Worm (Caenorhabditis elegans) whole organism, L4 larva: ENCODE measurements around the gene sri-31.
A peak's percentile ranks its signal among the peaks of the same experiment; 100 is the strongest.

Experiments
- F49E8.2 ChIP-seq: sonication (generic microtip); optimal IDR thresholded peaks from 2 replicates; lab custom pipeline; 2016; ENCODE audit warnings: missing compliant biosample characterization, mild to moderate bottlenecking, missing genetic modification characterization, borderline replicate concordance
- R02D3.7 ChIP-seq: fragments of 150-350 bp; sonication (generic microtip); optimal IDR thresholded peaks from 3 replicates; lab custom pipeline; 2014; ENCODE audit warnings: missing biosample characterization, missing genetic modification characterization
- Y48G9A.11 ChIP-seq: fragments of 200-800 bp; sonication (Bioruptor generic); IDR thresholded peaks from 2 replicates; pipeline ENCODE4 v1.3.6; 2022; ENCODE audit warnings: missing genetic modification reagents, missing genetic modification characterization, missing compliant biosample characterization
- Y5F2A.4 ChIP-seq: fragments of 200-800 bp; sonication (Bioruptor generic); optimal IDR thresholded peaks from 2 replicates; lab custom pipeline; 2018; ENCODE audit warnings: mild to moderate bottlenecking, missing genetic modification characterization, missing compliant biosample characterization
- ZK337.2 ChIP-seq: fragments of 200-800 bp; sonication (Bioruptor generic); IDR thresholded peaks from 2 replicates; pipeline ENCODE4 v1.3.6; 2022; ENCODE audit warnings: missing genetic modification reagents, missing genetic modification characterization, missing compliant biosample characterization
- ZK546.5 ChIP-seq, 2 experiments: sonication (generic microtip); optimal IDR thresholded peaks; 2 replicates each; lab custom pipeline; 2017; ENCODE audit warnings: missing biosample characterization in 2 of 2, missing genetic modification characterization in 2 of 2
- aha-1 ChIP-seq: fragments of 150-350 bp; peaks from one replicate; lab custom pipeline; 2014; ENCODE audit warnings: missing biosample characterization, missing genetic modification characterization
- ama-1 ChIP-seq: fragments of 150-350 bp; optimal IDR thresholded peaks from 2 replicates; lab custom pipeline; 2014; ENCODE audit warnings: inconsistent platforms, mixed read lengths
- attf-4 ChIP-seq: sonication (generic microtip); optimal IDR thresholded peaks from 3 replicates; lab custom pipeline; 2017; ENCODE audit warnings: missing biosample characterization, missing genetic modification characterization
- ceh-44 ChIP-seq: fragments of 200-800 bp; sonication (Bioruptor generic); IDR thresholded peaks from 2 replicates; pipeline ENCODE4 v1.3.6; 2022; ENCODE audit warnings: missing genetic modification reagents, missing genetic modification characterization, missing compliant biosample characterization
- ces-1 ChIP-seq: fragments of 150-350 bp; sonication (generic microtip); optimal IDR thresholded peaks from 4 replicates; lab custom pipeline; 2014; ENCODE audit warnings: missing biosample characterization, missing genetic modification reagents, missing genetic modification characterization
- ctbp-1 ChIP-seq: fragments of 200-800 bp; sonication (Bioruptor generic); IDR thresholded peaks from 2 replicates; pipeline ENCODE4 v1.3.6; 2022; ENCODE audit warnings: missing genetic modification reagents, missing genetic modification characterization, missing compliant biosample characterization
- daf-16 ChIP-seq, 3 experiments: sonication (generic microtip); optimal IDR thresholded peaks; 2 replicates each; lab custom pipeline; 2016 to 2017; ENCODE audit warnings: missing genetic modification characterization in 3 of 3, missing genetic modification reagents in 3 of 3, mild to moderate bottlenecking in 2 of 3, missing compliant biosample characterization in 2 of 3, missing biosample characterization in 1 of 3, moderate library complexity in 1 of 3
- dmd-6 ChIP-seq: fragments of 200-800 bp; sonication (Bioruptor generic); IDR thresholded peaks from 2 replicates; pipeline ENCODE4 v1.3.6; 2022; ENCODE audit warnings: missing genetic modification reagents, missing genetic modification characterization, missing compliant biosample characterization
- dmd-8 ChIP-seq: fragments of 200-800 bp; sonication (Bioruptor generic); IDR thresholded peaks from 2 replicates; pipeline ENCODE4 v1.3.6; 2022; ENCODE audit warnings: missing genetic modification characterization, missing compliant biosample characterization
- egl-27 ChIP-seq: sonication (generic microtip); optimal IDR thresholded peaks from 3 replicates; lab custom pipeline; 2017; ENCODE audit warnings: missing biosample characterization, missing genetic modification reagents, missing genetic modification characterization
- egl-43 ChIP-seq: fragments of 200-800 bp; sonication (Bioruptor generic); IDR thresholded peaks from 2 replicates; pipeline ENCODE4 v1.3.6; 2022; ENCODE audit warnings: missing genetic modification reagents, missing genetic modification characterization, missing compliant biosample characterization
- gei-8 ChIP-seq: fragments of 200-800 bp; sonication (Bioruptor generic); optimal IDR thresholded peaks from 2 replicates; lab custom pipeline; 2018; ENCODE audit warnings: mild to moderate bottlenecking, missing genetic modification characterization, missing compliant biosample characterization
- hif-1 ChIP-seq, 2 experiments: sonication (generic microtip); optimal IDR thresholded peaks; 2 replicates each; lab custom pipeline; 2016 to 2017; ENCODE audit warnings: missing compliant biosample characterization in 2 of 2, missing genetic modification characterization in 2 of 2, missing genetic modification reagents in 2 of 2, missing genotype in 2 of 2, mild to moderate bottlenecking in 1 of 2
- hlh-11 ChIP-seq: fragments of 200-800 bp; sonication (Bioruptor generic); optimal IDR thresholded peaks from 2 replicates; lab custom pipeline; 2018; ENCODE audit warnings: mild to moderate bottlenecking, missing genetic modification characterization, missing compliant biosample characterization
- jun-1 ChIP-seq: fragments of 150-350 bp; optimal IDR thresholded peaks from 2 replicates; lab custom pipeline; 2014; ENCODE audit warnings: missing biosample characterization, missing genetic modification reagents, missing genetic modification characterization
- lim-7 ChIP-seq: fragments of 200-800 bp; sonication (Bioruptor generic); IDR thresholded peaks from 2 replicates; pipeline ENCODE4 v1.3.6; 2022; ENCODE audit warnings: missing genetic modification characterization, missing compliant biosample characterization
- lin-13 ChIP-seq: fragments of 150-350 bp; optimal IDR thresholded peaks from 2 replicates; lab custom pipeline; 2014; ENCODE audit warnings: missing biosample characterization, missing genetic modification reagents, missing genetic modification characterization
- lin-29 ChIP-seq: fragments of 200-800 bp; sonication (Bioruptor generic); IDR thresholded peaks from 2 replicates; pipeline ENCODE4 v1.3.6; 2022; ENCODE audit warnings: missing genetic modification reagents, missing genetic modification characterization, missing compliant biosample characterization
- lin-38 ChIP-seq: fragments of 200-800 bp; sonication (Bioruptor generic); IDR thresholded peaks from 2 replicates; pipeline ENCODE4 v1.3.6; 2022; ENCODE audit warnings: missing genetic modification reagents, missing genetic modification characterization, missing compliant biosample characterization
- lin-39 ChIP-seq: fragments of 150-350 bp; optimal IDR thresholded peaks from 2 replicates; lab custom pipeline; 2014; ENCODE audit warnings: missing biosample characterization, missing genetic modification reagents, missing genetic modification characterization
- madf-5 ChIP-seq, 2 experiments: fragments of 200-800 bp; sonication (Bioruptor generic); IDR thresholded peaks; 2 replicates each; pipeline ENCODE4 v1.3.6; 2022; ENCODE audit warnings: missing compliant biosample characterization in 2 of 2, missing genetic modification characterization in 2 of 2
- mdt-29 ChIP-seq: fragments of 200-800 bp; sonication (Bioruptor generic); IDR thresholded peaks from 2 replicates; pipeline ENCODE4 v1.3.6; 2022; ENCODE audit warnings: missing genetic modification reagents, missing genetic modification characterization, missing compliant biosample characterization
- mes-2 ChIP-seq: sonication (generic microtip); optimal IDR thresholded peaks from 2 replicates; lab custom pipeline; 2016; ENCODE audit warnings: missing genotype, mild to moderate bottlenecking, missing genetic modification characterization, missing compliant biosample characterization; ENCODE audit not compliant: poor library complexity, severe bottlenecking
- nhr-10 ChIP-seq: fragments of 150-350 bp; optimal IDR thresholded peaks from 2 replicates; lab custom pipeline; 2014; ENCODE audit warnings: missing biosample characterization, missing genetic modification characterization
- nhr-28 ChIP-seq: fragments of 150-350 bp; optimal IDR thresholded peaks from 2 replicates; lab custom pipeline; 2014; ENCODE audit warnings: missing biosample characterization, missing genetic modification characterization
- nhr-41 ChIP-seq: fragments of 200-800 bp; sonication (Bioruptor generic); IDR thresholded peaks from 2 replicates; pipeline ENCODE4 v1.3.6; 2022; ENCODE audit warnings: missing genetic modification reagents, missing genetic modification characterization, missing compliant biosample characterization
- nhr-42 ChIP-seq: fragments of 200-800 bp; sonication (Bioruptor generic); IDR thresholded peaks from 2 replicates; pipeline ENCODE4 v1.3.6; 2022; ENCODE audit warnings: missing genetic modification characterization, missing compliant biosample characterization
- nhr-6 ChIP-seq: fragments of 150-350 bp; optimal IDR thresholded peaks from 2 replicates; lab custom pipeline; 2014; ENCODE audit warnings: missing biosample characterization, missing genetic modification characterization
- nhr-77 ChIP-seq: fragments of 150-350 bp; optimal IDR thresholded peaks from 2 replicates; lab custom pipeline; 2014; ENCODE audit warnings: missing biosample characterization, missing genetic modification characterization
- pha-4 ChIP-seq, 2 experiments: fragments of 150-350 bp in 1 of 2; fragments of 200-800 bp in 1 of 2; sonication (Bioruptor generic) in 1 of 2; IDR thresholded peaks in 1 of 2; optimal IDR thresholded peaks in 1 of 2; 2 replicates each; pipeline versions ENCODE4 v1.3.6 to Lab custom; 2014 to 2022; ENCODE audit warnings: missing genetic modification characterization in 2 of 2, missing genetic modification reagents in 2 of 2, missing biosample characterization in 1 of 2, missing compliant biosample characterization in 1 of 2
- pqm-1 ChIP-seq: sonication (generic microtip); optimal IDR thresholded peaks from 2 replicates; lab custom pipeline; 2017; ENCODE audit warnings: missing biosample characterization, missing genetic modification characterization
- skn-1 ChIP-seq: fragments of 150-350 bp; optimal IDR thresholded peaks from 2 replicates; lab custom pipeline; 2014; ENCODE audit warnings: missing biosample characterization, missing genetic modification characterization
- snpc-1.2 ChIP-seq: fragments of 200-800 bp; sonication (Bioruptor generic); IDR thresholded peaks from 2 replicates; pipeline ENCODE4 v1.3.6; 2022; ENCODE audit warnings: missing genetic modification reagents, missing genetic modification characterization, missing compliant biosample characterization
- tag-97 ChIP-seq: fragments of 200-800 bp; sonication (Bioruptor generic); IDR thresholded peaks from 2 replicates; pipeline ENCODE4 v1.3.6; 2022; ENCODE audit warnings: missing genetic modification characterization, missing compliant biosample characterization
- zag-1 ChIP-seq: fragments of 150-350 bp; optimal IDR thresholded peaks from 2 replicates; lab custom pipeline; 2014; ENCODE audit warnings: missing biosample characterization, missing genetic modification characterization
- zfp-2 ChIP-seq: sonication (generic microtip); optimal IDR thresholded peaks from 2 replicates; lab custom pipeline; 2016; ENCODE audit warnings: mild to moderate bottlenecking, missing genetic modification characterization, missing compliant biosample characterization
- zip-11 ChIP-seq: fragments of 200-800 bp; sonication (Bioruptor generic); IDR thresholded peaks from 2 replicates; pipeline ENCODE4 v1.3.6; 2022; ENCODE audit warnings: missing genetic modification characterization, missing compliant biosample characterization

sri-31 gene

ce11 chrII:3005499-3005898, 45.3 kb upstream of the sri-31 start, which contains the start of gene lido-12 (continued):
- TF ChIP-seq daf-16 (GFP tag; optimal IDR thresholded peaks at IDR 0.05; lab: Kevin White, UChicago) (no peak), daf-16 (tag; optimal IDR thresholded peaks at IDR 0.05; lab: Kevin White, UChicago) (no peak), R02D3.7 (no peak), pha-4 (GFP tag; IDR thresholded peaks at IDR 0.05; lab: Robert Waterston, UW) (no peak), pha-4 (tag; optimal IDR thresholded peaks at IDR 0.05; lab: Kevin White, UChicago) (no peak), skn-1 (tag; lab: Kevin White, UChicago) (no peak)
- TF ChIP-seq, all 104 proteins: peak for 0

- TF ChIP-seq lin-13: no peak
- TF ChIP-seq ces-1 (GFP tag; lab: Kevin White, UChicago): no peak
- no peak for TF ChIP-seq Y5F2A.4
- TF ChIP-seq egl-27 (tag; lab: Kevin White, UChicago): no peak
- no peak for TF ChIP-seq attf-4 (tag; lab: Kevin White, UChicago)
- TF ChIP-seq ctbp-1: no peak
- no peak for TF ChIP-seq madf-5 (GFP tag; IDR thresholded peaks at IDR 0.05; lab: Robert Waterston, UW)
- no peak for TF ChIP-seq snpc-1.2 (GFP tag; lab: Robert Waterston, UW)
Observed at ce11 chrII:3008400-3008799, 42.4 kb upstream of the sri-31 start, which contains the start of gene sdz-5. Gene sdz-5 (plus strand): TSS chrII:3008700.

ce11 chrII:3012133-3012532, 38.7 kb upstream of the sri-31 start, which contains the start of gene C41H7.9:
Gene C41H7.9 (minus strand): TSS chrII:3012233.
- no peak for TF ChIP-seq dmd-8
- no peak for TF ChIP-seq zip-11 (GFP tag; lab: Robert Waterston, UW)

ce11 chrII:3014196-3014849, 36.5 kb upstream of the sri-31 start, which contains the start of gene C41H7.2:
Gene C41H7.2 (plus strand): TSS chrII:3014817.
- TF ChIP-seq aha-1 (tag; lab: Kevin White, UChicago) (peak; percentile 24), nhr-77 (tag; lab: Kevin White, UChicago) (peak; percentile 6), pqm-1 (tag; lab: Kevin White, UChicago) (peak; percentile 84), lin-38 (GFP tag; lab: Robert Waterston, UW) (no peak), zfp-2 (tag; lab: Kevin White, UChicago) (no peak), Y48G9A.11 (GFP tag; lab: Robert Waterston, UW) (no peak), nhr-28 (tag; lab: Kevin White, UChicago) (peak; percentile 75), nhr-6 (no peak), lin-29 (GFP tag; lab: Robert Waterston, UW) (no peak), F49E8.2 (tag; lab: Kevin White, UChicago) (no peak), Y5F2A.4 (no peak), ama-1 (lab: Kevin White, UChicago) (no peak), nhr-42 (GFP tag; lab: Robert Waterston, UW) (no peak), madf-5 (GFP tag; IDR thresholded peaks at IDR 0.05; lab: Robert Waterston, UW) (no peak), nhr-10 (no peak), nhr-41 (GFP tag; lab: Robert Waterston, UW) (0 out of 2 replicates have a peak, but pooled peaks have one; percentile 7), ces-1 (GFP tag; lab: Kevin White, UChicago) (no peak), hif-1 (tag; optimal IDR thresholded peaks at IDR 0.05; lab: Kevin White, UChicago) (no peak), tag-97 (GFP tag; lab: Robert Waterston, UW) (no peak), hlh-11 (tag; lab: Kevin White, UChicago) (peak; percentile 23), ceh-44 (GFP tag; lab: Robert Waterston, UW) (no peak), lim-7 (GFP tag; lab: Robert Waterston, UW) (no peak), ZK337.2 (GFP tag; lab: Robert Waterston, UW) (no peak), gei-8 (GFP tag; lab: Kevin White, UChicago) (no peak), mes-2 (tag; lab: Kevin White, UChicago) (no peak), daf-16 (GFP tag; optimal IDR thresholded peaks at IDR 0.05; lab: Kevin White, UChicago) (no peak), daf-16 (tag; optimal IDR thresholded peaks at IDR 0.05; lab: Kevin White, UChicago) (peak; percentile 48), egl-43 (no peak), dmd-6 (peak; percentile 51; the same call in 1 of the 2 replicates), ctbp-1 (no peak), lin-39 (tag; lab: Kevin White, UChicago) (no peak), ZK546.5 (tag; optimal IDR thresholded peaks at IDR 0.05; lab: Kevin White, UChicago) (no peak), pha-4 (GFP tag; IDR thresholded peaks at IDR 0.05; lab: Robert Waterston, UW) (no peak), pha-4 (tag; optimal IDR thresholded peaks at IDR 0.05; lab: Kevin White, UChicago) (no peak), zag-1 (no peak), mdt-29 (no peak), egl-27 (tag; lab: Kevin White, UChicago) (no peak), jun-1 (tag; lab: Kevin White, UChicago) (no peak)
